Worm (Caenorhabditis elegans) whole organism, L4 larva: ENCODE results near the gene F55D1.1.
A peak's percentile ranks its signal among the peaks of the same experiment; 100 is the strongest.

Source experiments
- F37D6.2 ChIP-seq: sonication (generic microtip); optimal IDR thresholded peaks from 2 replicates; lab custom pipeline; 2016; ENCODE audit warnings: mild to moderate bottlenecking, missing genetic modification characterization, missing compliant biosample characterization
- Y105C5A.15 ChIP-seq: fragments of 200-800 bp; sonication (Bioruptor generic); IDR thresholded peaks from 2 replicates; pipeline ENCODE4 v1.3.6; 2022; ENCODE audit warnings: missing genetic modification characterization, missing compliant biosample characterization
- Y48G9A.11 ChIP-seq: fragments of 200-800 bp; sonication (Bioruptor generic); IDR thresholded peaks from 2 replicates; pipeline ENCODE4 v1.3.6; 2022; ENCODE audit warnings: missing genetic modification reagents, missing genetic modification characterization, missing compliant biosample characterization
- Y5F2A.4 ChIP-seq: fragments of 200-800 bp; sonication (Bioruptor generic); optimal IDR thresholded peaks from 2 replicates; lab custom pipeline; 2018; ENCODE audit warnings: mild to moderate bottlenecking, missing genetic modification characterization, missing compliant biosample characterization
- ZK337.2 ChIP-seq: fragments of 200-800 bp; sonication (Bioruptor generic); IDR thresholded peaks from 2 replicates; pipeline ENCODE4 v1.3.6; 2022; ENCODE audit warnings: missing genetic modification reagents, missing genetic modification characterization, missing compliant biosample characterization
- ZK546.5 ChIP-seq, 2 experiments: sonication (generic microtip); optimal IDR thresholded peaks; 2 replicates each; lab custom pipeline; 2017; ENCODE audit warnings: missing biosample characterization in 2 of 2, missing genetic modification characterization in 2 of 2
- aha-1 ChIP-seq: fragments of 150-350 bp; peaks from one replicate; lab custom pipeline; 2014; ENCODE audit warnings: missing biosample characterization, missing genetic modification characterization
- attf-4 ChIP-seq: sonication (generic microtip); optimal IDR thresholded peaks from 3 replicates; lab custom pipeline; 2017; ENCODE audit warnings: missing biosample characterization, missing genetic modification characterization
- ceh-82 ChIP-seq: sonication (generic microtip); optimal IDR thresholded peaks from 2 replicates; lab custom pipeline; 2017; ENCODE audit warnings: missing biosample characterization, missing genetic modification characterization
- ces-1 ChIP-seq: fragments of 150-350 bp; sonication (generic microtip); optimal IDR thresholded peaks from 4 replicates; lab custom pipeline; 2014; ENCODE audit warnings: missing biosample characterization, missing genetic modification reagents, missing genetic modification characterization
- ctbp-1 ChIP-seq: fragments of 200-800 bp; sonication (Bioruptor generic); IDR thresholded peaks from 2 replicates; pipeline ENCODE4 v1.3.6; 2022; ENCODE audit warnings: missing genetic modification reagents, missing genetic modification characterization, missing compliant biosample characterization
- daf-16 ChIP-seq, 3 experiments: sonication (generic microtip); optimal IDR thresholded peaks; 2 replicates each; lab custom pipeline; 2016 to 2017; ENCODE audit warnings: missing genetic modification characterization in 3 of 3, missing genetic modification reagents in 3 of 3, mild to moderate bottlenecking in 2 of 3, missing compliant biosample characterization in 2 of 3, missing biosample characterization in 1 of 3, moderate library complexity in 1 of 3
- daf-19 ChIP-seq: fragments of 200-800 bp; sonication (Bioruptor generic); conservative IDR thresholded peaks from 2 replicates; pipeline ENCODE4 v1.3.6; 2022; ENCODE audit warnings: missing genetic modification characterization, missing compliant biosample characterization
- dmd-9 ChIP-seq: fragments of 200-800 bp; sonication (Bioruptor generic); IDR thresholded peaks from 2 replicates; pipeline ENCODE4 v1.3.6; 2022; ENCODE audit warnings: missing genetic modification reagents, missing genetic modification characterization, missing compliant biosample characterization
- duxl-1 ChIP-seq: sonication (generic microtip); optimal IDR thresholded peaks from 2 replicates; lab custom pipeline; 2016; ENCODE audit warnings: mild to moderate bottlenecking, missing genetic modification characterization, moderate library complexity, missing compliant biosample characterization; ENCODE audit not compliant: poor library complexity
- dve-1 ChIP-seq: sonication (generic microtip); optimal IDR thresholded peaks from 2 replicates; lab custom pipeline; 2017; ENCODE audit warnings: antibody characterized with exemption, mild to moderate bottlenecking, missing genetic modification characterization, missing compliant biosample characterization; ENCODE audit not compliant: insufficient read depth
- egl-27 ChIP-seq: sonication (generic microtip); optimal IDR thresholded peaks from 3 replicates; lab custom pipeline; 2017; ENCODE audit warnings: missing biosample characterization, missing genetic modification reagents, missing genetic modification characterization
- hif-1 ChIP-seq, 2 experiments: sonication (generic microtip); optimal IDR thresholded peaks; 2 replicates each; lab custom pipeline; 2016 to 2017; ENCODE audit warnings: missing compliant biosample characterization in 2 of 2, missing genetic modification characterization in 2 of 2, missing genetic modification reagents in 2 of 2, missing genotype in 2 of 2, mild to moderate bottlenecking in 1 of 2
- hlh-11 ChIP-seq: fragments of 200-800 bp; sonication (Bioruptor generic); optimal IDR thresholded peaks from 2 replicates; lab custom pipeline; 2018; ENCODE audit warnings: mild to moderate bottlenecking, missing genetic modification characterization, missing compliant biosample characterization
- hlh-30 ChIP-seq: sonication (generic microtip); optimal IDR thresholded peaks from 2 replicates; lab custom pipeline; 2017; ENCODE audit warnings: antibody characterized with exemption, mild to moderate bottlenecking, missing genetic modification characterization, missing compliant biosample characterization; ENCODE audit not compliant: insufficient read depth
- lin-1 ChIP-seq: fragments of 200-800 bp; sonication (Bioruptor generic); IDR thresholded peaks from 2 replicates; pipeline ENCODE4 v1.3.6; 2022; ENCODE audit warnings: missing genetic modification reagents, missing genetic modification characterization, missing compliant biosample characterization
- lin-13 ChIP-seq: fragments of 150-350 bp; optimal IDR thresholded peaks from 2 replicates; lab custom pipeline; 2014; ENCODE audit warnings: missing biosample characterization, missing genetic modification reagents, missing genetic modification characterization
- lin-29 ChIP-seq: fragments of 200-800 bp; sonication (Bioruptor generic); IDR thresholded peaks from 2 replicates; pipeline ENCODE4 v1.3.6; 2022; ENCODE audit warnings: missing genetic modification reagents, missing genetic modification characterization, missing compliant biosample characterization
- lin-38 ChIP-seq: fragments of 200-800 bp; sonication (Bioruptor generic); IDR thresholded peaks from 2 replicates; pipeline ENCODE4 v1.3.6; 2022; ENCODE audit warnings: missing genetic modification reagents, missing genetic modification characterization, missing compliant biosample characterization
- lir-3 ChIP-seq: sonication (generic microtip); optimal IDR thresholded peaks from 2 replicates; lab custom pipeline; 2016; ENCODE audit warnings: mild to moderate bottlenecking, missing genetic modification characterization, missing compliant biosample characterization
- lsy-2 ChIP-seq, 2 experiments: fragments of 150-350 bp in 1 of 2; sonication (generic microtip) in 1 of 2; optimal IDR thresholded peaks; 2 replicates each; lab custom pipeline; 2014 to 2017; ENCODE audit warnings: missing biosample characterization in 2 of 2, missing genetic modification characterization in 2 of 2
- madf-5 ChIP-seq, 2 experiments: fragments of 200-800 bp; sonication (Bioruptor generic); IDR thresholded peaks; 2 replicates each; pipeline ENCODE4 v1.3.6; 2022; ENCODE audit warnings: missing compliant biosample characterization in 2 of 2, missing genetic modification characterization in 2 of 2
- madf-9 ChIP-seq: fragments of 200-800 bp; sonication (Bioruptor generic); conservative IDR thresholded peaks from 2 replicates; pipeline ENCODE4 v1.3.6; 2022; ENCODE audit warnings: missing genetic modification reagents, missing genetic modification characterization, missing compliant biosample characterization
- mdt-29 ChIP-seq: fragments of 200-800 bp; sonication (Bioruptor generic); IDR thresholded peaks from 2 replicates; pipeline ENCODE4 v1.3.6; 2022; ENCODE audit warnings: missing genetic modification reagents, missing genetic modification characterization, missing compliant biosample characterization
- nhr-237 ChIP-seq: sonication (generic microtip); optimal IDR thresholded peaks from 2 replicates; lab custom pipeline; 2017; ENCODE audit warnings: missing biosample characterization, missing genetic modification characterization
- nhr-28 ChIP-seq: fragments of 150-350 bp; optimal IDR thresholded peaks from 2 replicates; lab custom pipeline; 2014; ENCODE audit warnings: missing biosample characterization, missing genetic modification characterization
- nhr-76 ChIP-seq: fragments of 150-350 bp; optimal IDR thresholded peaks from 2 replicates; lab custom pipeline; 2014; ENCODE audit warnings: missing biosample characterization, missing genetic modification characterization
- pha-4 ChIP-seq, 2 experiments: fragments of 150-350 bp in 1 of 2; fragments of 200-800 bp in 1 of 2; sonication (Bioruptor generic) in 1 of 2; IDR thresholded peaks in 1 of 2; optimal IDR thresholded peaks in 1 of 2; 2 replicates each; pipeline versions ENCODE4 v1.3.6 to Lab custom; 2014 to 2022; ENCODE audit warnings: missing genetic modification characterization in 2 of 2, missing genetic modification reagents in 2 of 2, missing biosample characterization in 1 of 2, missing compliant biosample characterization in 1 of 2
- php-3 ChIP-seq: fragments of 200-800 bp; sonication (Bioruptor generic); IDR thresholded peaks from 2 replicates; pipeline ENCODE4 v1.3.6; 2022; ENCODE audit warnings: missing genetic modification reagents, missing genetic modification characterization, missing compliant biosample characterization
- rbr-2 ChIP-seq: sonication (generic microtip); optimal IDR thresholded peaks from 2 replicates; lab custom pipeline; 2016; ENCODE audit warnings: missing genotype, missing genetic modification characterization, missing compliant biosample characterization
- sdz-12 ChIP-seq: fragments of 200-800 bp; sonication (Bioruptor generic); optimal IDR thresholded peaks from 2 replicates; lab custom pipeline; 2018; ENCODE audit warnings: mild to moderate bottlenecking, missing genetic modification characterization, missing compliant biosample characterization
- set-16 ChIP-seq: fragments of 200-800 bp; sonication (Bioruptor generic); IDR thresholded peaks from 2 replicates; pipeline ENCODE4 v1.3.6; 2022; ENCODE audit warnings: missing genetic modification reagents, missing genetic modification characterization, missing compliant biosample characterization
- skn-1 ChIP-seq: fragments of 150-350 bp; optimal IDR thresholded peaks from 2 replicates; lab custom pipeline; 2014; ENCODE audit warnings: missing biosample characterization, missing genetic modification characterization
- spr-1 ChIP-seq: sonication (generic microtip); optimal IDR thresholded peaks from 2 replicates; lab custom pipeline; 2016; ENCODE audit warnings: mild to moderate bottlenecking, missing genetic modification characterization, missing compliant biosample characterization
- unc-62 ChIP-seq, 3 experiments: fragments of 150-350 bp in 1 of 3; sonication (generic microtip); optimal IDR thresholded peaks in 2 of 3; peaks in 1 of 3; 1 replicate in 1 of 3; 2 replicates in 2 of 3; lab custom pipeline; 2014 to 2017; ENCODE audit warnings: missing biosample characterization in 3 of 3, missing genetic modification characterization in 3 of 3, missing genetic modification reagents in 3 of 3, missing genotype in 1 of 3
- vab-7 ChIP-seq: fragments of 200-800 bp; sonication (Bioruptor generic); IDR thresholded peaks from 2 replicates; pipeline ENCODE4 v1.3.6; 2022; ENCODE audit warnings: missing genetic modification reagents, missing genetic modification characterization, missing compliant biosample characterization
- zfp-2 ChIP-seq: sonication (generic microtip); optimal IDR thresholded peaks from 2 replicates; lab custom pipeline; 2016; ENCODE audit warnings: mild to moderate bottlenecking, missing genetic modification characterization, missing compliant biosample characterization
- zfp-3 ChIP-seq: fragments of 200-800 bp; sonication (Bioruptor generic); conservative IDR thresholded peaks from 2 replicates; pipeline ENCODE4 v1.3.6; 2022; ENCODE audit warnings: missing genetic modification reagents, missing genetic modification characterization, missing compliant biosample characterization

F55D1.1 gene

ce11 chrX:5507926-5508325, 18.3 kb downstream of the F55D1.1 start:
- peak; percentile 7 for TF ChIP-seq dve-1
- TF ChIP-seq nhr-237, result no peak
- no peak for TF ChIP-seq hif-1 (tag; optimal IDR thresholded peaks at IDR 0.05; lab: Kevin White, UChicago)
- TF ChIP-seq mdt-29, result no peak
- TF ChIP-seq sdz-12, result no peak
- TF ChIP-seq ceh-82, result no peak
- TF ChIP-seq hlh-30 (tag; lab: Kevin White, UChicago), result peak; percentile 1
- TF ChIP-seq ZK337.2 (GFP tag; lab: Robert Waterston, UW), result no peak

DNA sequence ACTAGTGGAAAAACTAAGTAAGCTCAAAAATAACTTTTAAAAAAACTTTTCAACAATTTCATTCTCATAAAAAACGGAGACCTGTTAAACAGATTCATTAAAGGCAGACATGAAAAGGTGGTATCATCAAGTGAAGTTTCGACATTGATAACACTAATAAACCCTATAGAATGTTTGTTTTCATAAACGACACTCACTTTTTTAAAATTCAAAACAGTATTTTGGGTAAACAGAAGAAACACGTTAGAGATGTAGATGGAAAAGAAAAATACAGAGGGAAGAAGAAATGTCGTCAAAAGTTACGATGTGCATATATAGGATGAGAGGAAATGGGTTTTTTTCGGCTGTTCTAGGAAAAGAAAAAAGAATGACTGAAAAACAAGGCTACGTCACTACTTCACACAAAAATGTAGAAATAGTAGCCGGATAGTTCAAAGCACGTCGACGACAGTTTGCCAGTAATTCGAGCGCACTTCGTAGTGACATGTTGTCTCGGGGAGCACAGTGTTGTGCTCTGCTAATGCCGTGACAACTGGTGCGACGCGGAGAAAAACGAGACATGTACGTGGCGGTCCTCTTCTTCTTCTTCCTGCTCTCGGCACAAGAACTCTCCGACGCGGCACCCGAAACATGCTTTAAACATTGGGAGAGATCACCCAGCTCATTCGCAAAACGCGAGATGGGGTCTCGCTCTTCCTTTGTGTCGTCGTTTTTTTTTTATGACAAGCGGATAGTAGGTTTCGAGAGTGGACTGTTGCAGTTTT, 19.7 kb downstream of the F55D1.1 start:
- TF ChIP-seq lin-13 (GFP tag; lab: Kevin White, UChicago) (no peak), F37D6.2 (no peak), Y105C5A.15 (no peak), sdz-12 (no peak), pha-4 (GFP tag; IDR thresholded peaks at IDR 0.05; lab: Robert Waterston, UW) (no peak), pha-4 (tag; optimal IDR thresholded peaks at IDR 0.05; lab: Kevin White, UChicago) (no peak), set-16 (GFP tag; lab: Robert Waterston, UW) (peak; percentile 28; the same call in 1 of the 2 replicates), zfp-3 (GFP tag; lab: Robert Waterston, UW) (no peak), daf-16 (GFP tag; optimal IDR thresholded peaks at IDR 0.05; lab: Kevin White, UChicago) (peak in 1 of 2 experiments; percentile 13), daf-16 (tag; optimal IDR thresholded peaks at IDR 0.05; lab: Kevin White, UChicago) (peak; percentile 97), hlh-11 (tag; lab: Kevin White, UChicago) (peak; percentile 7), egl-27 (no peak), dve-1 (peak; percentile 50), aha-1 (tag; lab: Kevin White, UChicago) (no peak), dmd-9 (GFP tag; lab: Robert Waterston, UW) (no peak), nhr-76 (tag; lab: Kevin White, UChicago) (no peak), ctbp-1 (GFP tag; lab: Robert Waterston, UW) (no peak), nhr-28 (peak; percentile 4)

- no peak for TF ChIP-seq attf-4 (tag; lab: Kevin White, UChicago)
- no peak for TF ChIP-seq madf-9 (GFP tag; lab: Robert Waterston, UW)
- no peak for TF ChIP-seq skn-1
- TF ChIP-seq lin-29 (GFP tag; lab: Robert Waterston, UW), result no peak
- no peak for TF ChIP-seq nhr-28
- no peak for TF ChIP-seq lsy-2 (tag; optimal IDR thresholded peaks at IDR 0.05; lab: Kevin White, UChicago)
- no peak for TF ChIP-seq hlh-11 (tag; lab: Kevin White, UChicago)
- no peak for TF ChIP-seq ZK546.5 (tag; optimal IDR thresholded peaks at IDR 0.05; lab: Kevin White, UChicago)
- no peak for TF ChIP-seq madf-5 (GFP tag; IDR thresholded peaks at IDR 0.05; lab: Robert Waterston, UW)
Observed at ce11 chrX:5512227-5512626, 22.6 kb downstream of the F55D1.1 start, which contains the start of gene T23F2.3. TSS of gene T23F2.3 (minus strand) at chrX:5512327.

DNA sequence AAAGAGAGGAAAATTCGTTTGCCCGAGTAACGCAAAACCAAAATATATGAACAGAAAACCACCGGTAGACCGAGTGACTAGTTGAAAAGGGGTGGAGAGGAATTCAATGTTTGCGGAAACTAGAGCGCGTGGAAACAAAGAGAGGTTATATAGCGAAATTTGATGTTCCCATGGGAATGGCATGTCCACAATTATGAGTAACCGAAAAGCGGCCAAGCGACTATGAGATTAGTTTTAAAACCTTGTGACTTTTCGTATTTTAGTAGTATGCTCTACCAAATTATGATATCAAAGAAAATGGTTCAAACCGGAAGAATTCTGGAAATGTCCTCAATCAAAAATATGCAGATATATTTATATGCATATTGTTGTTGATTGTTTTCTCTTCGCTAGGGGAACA, 23.1 kb downstream of the F55D1.1 start:
- TF ChIP-seq egl-27 (no peak), daf-19 (GFP tag; lab: Robert Waterston, UW) (no peak), Y48G9A.11 (GFP tag; lab: Robert Waterston, UW) (no peak), madf-5 (GFP tag; IDR thresholded peaks at IDR 0.05; lab: Robert Waterston, UW) (no peak), ces-1 (no peak), pha-4 (GFP tag; IDR thresholded peaks at IDR 0.05; lab: Robert Waterston, UW) (no peak), pha-4 (tag; optimal IDR thresholded peaks at IDR 0.05; lab: Kevin White, UChicago) (no peak), duxl-1 (tag; lab: Kevin White, UChicago) (no peak), unc-62 (GFP tag; optimal IDR thresholded peaks at IDR 0.05 in 1 of 2; lab: Kevin White, UChicago) (no peak), unc-62 (tag; optimal IDR thresholded peaks at IDR 0.05; lab: Kevin White, UChicago) (no peak), vab-7 (GFP tag; lab: Robert Waterston, UW) (no peak), php-3 (no peak), zfp-2 (tag; lab: Kevin White, UChicago) (no peak), lin-38 (GFP tag; lab: Robert Waterston, UW) (no peak), zfp-3 (GFP tag; lab: Robert Waterston, UW) (no peak), spr-1 (tag; lab: Kevin White, UChicago) (no peak), lir-3 (tag; lab: Kevin White, UChicago) (no peak), dmd-9 (GFP tag; lab: Robert Waterston, UW) (no peak), Y5F2A.4 (GFP tag; lab: Kevin White, UChicago) (no peak), rbr-2 (tag; lab: Kevin White, UChicago) (no peak), lin-1 (no peak)
